Fruit fly (Drosophila melanogaster) whole organism, embryonic: Measurements from ENCODE around the gene dbe.

Experiments
- ATbp ChIP-seq: fragments of 200-800 bp; sonication (Bioruptor generic); optimal IDR thresholded peaks from 2 replicates; lab custom pipeline; 2017; ENCODE audit warnings: missing biosample characterization, mild to moderate bottlenecking, missing genetic modification characterization, missing genetic modification reagents
- Blimp-1 ChIP-seq: fragments of 200-800 bp; sonication (Bioruptor generic); optimal IDR thresholded peaks from 3 replicates; lab custom pipeline; 2018; ENCODE audit warnings: missing biosample characterization, missing genetic modification characterization, mild to moderate bottlenecking, moderate library complexity, missing genetic modification reagents
- CG12071 ChIP-seq: fragments of 200-800 bp; sonication (Bioruptor generic); optimal IDR thresholded peaks from 3 replicates; lab custom pipeline; 2018; ENCODE audit warnings: missing biosample characterization, mild to moderate bottlenecking, missing genetic modification characterization
- CG12391 ChIP-seq: fragments of 200-800 bp; sonication (Bioruptor generic); optimal IDR thresholded peaks from 3 replicates; lab custom pipeline; 2018; ENCODE audit warnings: missing biosample characterization, mild to moderate bottlenecking, missing genetic modification characterization, moderate library complexity
- CG14710 ChIP-seq: fragments of 200-800 bp; sonication (Bioruptor generic); optimal IDR thresholded peaks from 3 replicates; lab custom pipeline; 2019; ENCODE audit warnings: missing biosample characterization, mild to moderate bottlenecking, missing genetic modification characterization, moderate library complexity
- CG17361 ChIP-seq: fragments of 200-800 bp; sonication (Bioruptor generic); IDR thresholded peaks from 3 replicates; pipeline ENCODE4 v1.3.6; 2022; ENCODE audit warnings: missing biosample characterization, missing genetic modification characterization
- CG18599 ChIP-seq: fragments of 200-800 bp; sonication (Bioruptor generic); optimal IDR thresholded peaks from 3 replicates; lab custom pipeline; 2017; ENCODE audit warnings: missing biosample characterization, missing genetic modification characterization, mild to moderate bottlenecking, moderate library complexity, missing genetic modification reagents
- CG31224 ChIP-seq: fragments of 200-800 bp; sonication (Bioruptor generic); IDR thresholded peaks from 2 replicates; pipeline ENCODE4 v1.3.6; 2022; ENCODE audit warnings: missing biosample characterization, missing genetic modification characterization
- CG32772 ChIP-seq: fragments of 200-800 bp; sonication (Bioruptor generic); IDR thresholded peaks from 2 replicates; pipeline ENCODE4 v1.3.6; 2022; ENCODE audit warnings: missing biosample characterization, missing genetic modification characterization
- CG33213 ChIP-seq: fragments of 200-800 bp; sonication (Bioruptor generic); optimal IDR thresholded peaks from 3 replicates; lab custom pipeline; 2016; ENCODE audit warnings: missing biosample characterization, missing genetic modification characterization
- CG3407 ChIP-seq: fragments of 200-800 bp; sonication (Bioruptor generic); optimal IDR thresholded peaks from 2 replicates; lab custom pipeline; 2018; ENCODE audit warnings: missing biosample characterization, mild to moderate bottlenecking, missing genetic modification characterization
- CG4707 ChIP-seq: fragments of 200-800 bp; sonication (Bioruptor generic); optimal IDR thresholded peaks from 2 replicates; lab custom pipeline; 2018; ENCODE audit warnings: missing biosample characterization, mild to moderate bottlenecking, missing genetic modification characterization, moderate library complexity
- CG6813 ChIP-seq: fragments of 200-800 bp; sonication (Bioruptor generic); optimal IDR thresholded peaks from 2 replicates; lab custom pipeline; 2017; ENCODE audit warnings: missing biosample characterization, missing genetic modification characterization, mild to moderate bottlenecking, moderate library complexity, missing genetic modification reagents
- CG6854 ChIP-seq: fragments of 200-800 bp; sonication (Bioruptor generic); optimal IDR thresholded peaks from 3 replicates; lab custom pipeline; 2017; ENCODE audit warnings: missing biosample characterization, mild to moderate bottlenecking, missing genetic modification characterization
- CG9727 ChIP-seq: fragments of 200-800 bp; sonication (Bioruptor generic); optimal IDR thresholded peaks from 3 replicates; lab custom pipeline; 2017; ENCODE audit warnings: missing biosample characterization, mild to moderate bottlenecking, missing genetic modification characterization
- Drgx ChIP-seq: fragments of 200-800 bp; sonication (Bioruptor generic); IDR thresholded peaks from 2 replicates; pipeline ENCODE4 v1.3.6; 2022; ENCODE audit warnings: missing biosample characterization, missing genetic modification characterization
- Fer1 ChIP-seq: fragments of 200-800 bp; sonication (Bioruptor generic); optimal IDR thresholded peaks from 2 replicates; lab custom pipeline; 2017; ENCODE audit warnings: missing biosample characterization, mild to moderate bottlenecking, missing genetic modification characterization
- Hand ChIP-seq: fragments of 200-800 bp; sonication (Bioruptor generic); optimal IDR thresholded peaks from 2 replicates; lab custom pipeline; 2017; ENCODE audit warnings: mild to moderate bottlenecking, missing biosample characterization, missing genetic modification reagents, missing genetic modification characterization
- Hmr ChIP-seq: fragments of 200-800 bp; sonication (Bioruptor generic); optimal IDR thresholded peaks from 3 replicates; lab custom pipeline; 2017; ENCODE audit warnings: mild to moderate bottlenecking, missing biosample characterization, missing genetic modification reagents, missing genetic modification characterization
- Hmx ChIP-seq: fragments of 200-800 bp; sonication (Bioruptor generic); optimal IDR thresholded peaks from 2 replicates; lab custom pipeline; 2016; ENCODE audit warnings: missing biosample characterization, missing genetic modification characterization
- Hr51 ChIP-seq, 2 experiments: fragments of 200-800 bp; sonication (Bioruptor generic); optimal IDR thresholded peaks; 2 replicates in 1 of 2; 3 replicates in 1 of 2; lab custom pipeline; 2016 to 2018; ENCODE audit warnings: missing biosample characterization in 2 of 2, missing genetic modification characterization in 2 of 2, mild to moderate bottlenecking in 1 of 2, moderate library complexity in 1 of 2
- MTF-1 ChIP-seq: fragments of 200-800 bp; sonication (Bioruptor generic); optimal IDR thresholded peaks from 2 replicates; lab custom pipeline; 2018; ENCODE audit warnings: missing biosample characterization, mild to moderate bottlenecking, missing genetic modification characterization, borderline replicate concordance
- Myb ChIP-seq: fragments of 200-800 bp; sonication (Bioruptor generic); optimal IDR thresholded peaks from 2 replicates; lab custom pipeline; 2016; ENCODE audit warnings: missing biosample characterization, missing genetic modification characterization
- Oli ChIP-seq: fragments of 200-800 bp; sonication (Bioruptor generic); optimal IDR thresholded peaks from 2 replicates; lab custom pipeline; 2018; ENCODE audit warnings: missing biosample characterization, mild to moderate bottlenecking, missing genetic modification characterization, moderate library complexity
- Opbp ChIP-seq: fragments of 200-800 bp; sonication (Bioruptor generic); IDR thresholded peaks from 3 replicates; pipeline ENCODE4 v1.3.6; 2022; ENCODE audit warnings: missing biosample characterization, missing genetic modification characterization; ENCODE audit not compliant: partially characterized antibody
- Tbp ChIP-seq: fragments of >200 bp; optimal IDR thresholded peaks from 2 replicates; lab custom pipeline; 2018; ENCODE audit warnings: missing biosample characterization, missing genetic modification characterization
- Usf ChIP-seq: fragments of 200-800 bp; sonication (Bioruptor generic); optimal IDR thresholded peaks from 2 replicates; lab custom pipeline; 2017; ENCODE audit warnings: missing genotype, missing biosample characterization, missing genetic modification characterization
- Xbp1 ChIP-seq: fragments of 200-800 bp; sonication (Bioruptor generic); optimal IDR thresholded peaks from 3 replicates; lab custom pipeline; 2016; ENCODE audit warnings: missing biosample characterization, mild to moderate bottlenecking, missing genetic modification characterization
- ara ChIP-seq: fragments of 200-800 bp; sonication (Bioruptor generic); IDR thresholded peaks from 2 replicates; pipeline ENCODE4 v1.3.6; 2022; ENCODE audit warnings: missing biosample characterization, missing genetic modification characterization
- bowl ChIP-seq: fragments of 200-800 bp; sonication (Bioruptor generic); IDR thresholded peaks from 2 replicates; pipeline ENCODE4 v1.3.6; 2022; ENCODE audit warnings: missing biosample characterization, missing genetic modification characterization
- btn ChIP-seq: fragments of 200-800 bp; sonication (Bioruptor generic); optimal IDR thresholded peaks from 2 replicates; lab custom pipeline; 2016; ENCODE audit warnings: missing biosample characterization, missing genetic modification characterization
- cas ChIP-seq: fragments of 200-800 bp; sonication (Bioruptor generic); IDR thresholded peaks from 2 replicates; pipeline ENCODE4 v1.3.6; 2022; ENCODE audit warnings: missing biosample characterization, missing genetic modification characterization
- croc ChIP-seq: fragments of 200-800 bp; sonication (Bioruptor generic); conservative IDR thresholded peaks from 3 replicates; pipeline ENCODE4 v1.3.6; 2022; ENCODE audit warnings: missing biosample characterization, missing genetic modification characterization
- dmrt11E ChIP-seq: fragments of 200-800 bp; sonication (Bioruptor generic); optimal IDR thresholded peaks from 3 replicates; lab custom pipeline; 2018; ENCODE audit warnings: missing biosample characterization, mild to moderate bottlenecking, missing genetic modification characterization, moderate library complexity
- fd64A ChIP-seq: fragments of 200-800 bp; sonication (Bioruptor generic); optimal IDR thresholded peaks from 3 replicates; lab custom pipeline; 2018; ENCODE audit warnings: missing biosample characterization, mild to moderate bottlenecking, missing genetic modification characterization
- hkb ChIP-seq, 2 experiments: fragments of 200-800 bp in 1 of 2; fragments of >200 bp in 1 of 2; sonication (Bioruptor generic) in 1 of 2; IDR thresholded peaks in 1 of 2; optimal IDR thresholded peaks in 1 of 2; 2 replicates each; pipeline versions ENCODE4 v1.3.6 to Lab custom; 2017 to 2022; ENCODE audit warnings: missing biosample characterization in 1 of 2, missing genetic modification characterization in 1 of 2
- ken ChIP-seq: fragments of 200-800 bp; sonication (Bioruptor generic); IDR thresholded peaks from 3 replicates; pipeline ENCODE4 v1.3.6; 2022; ENCODE audit warnings: missing biosample characterization, missing genetic modification characterization
- kni ChIP-seq: fragments of 200-800 bp; sonication (Bioruptor generic); optimal IDR thresholded peaks from 3 replicates; lab custom pipeline; 2017; ENCODE audit warnings: mild to moderate bottlenecking, missing biosample characterization, missing genetic modification reagents, missing genetic modification characterization
- nerfin-2 ChIP-seq: fragments of 200-800 bp; sonication (Bioruptor generic); IDR thresholded peaks from 2 replicates; pipeline ENCODE4 v1.3.6; 2022; ENCODE audit warnings: missing biosample characterization, missing genetic modification characterization; ENCODE audit not compliant: partially characterized antibody
- nom ChIP-seq: fragments of 200-800 bp; sonication (Bioruptor generic); optimal IDR thresholded peaks from 2 replicates; lab custom pipeline; 2017; ENCODE audit warnings: missing biosample characterization, missing genetic modification characterization, mild to moderate bottlenecking, moderate library complexity, missing genetic modification reagents
- p53 ChIP-seq: fragments of 200-800 bp; sonication (Bioruptor generic); optimal IDR thresholded peaks from 2 replicates; lab custom pipeline; 2016; ENCODE audit warnings: missing biosample characterization, missing genetic modification characterization
- pnt ChIP-seq: fragments of 200-800 bp; sonication (Bioruptor generic); optimal IDR thresholded peaks from 3 replicates; lab custom pipeline; 2016; ENCODE audit warnings: missing biosample characterization, missing genetic modification characterization
- ranshi ChIP-seq: fragments of 200-800 bp; sonication (Bioruptor generic); IDR thresholded peaks from 2 replicates; pipeline ENCODE4 v1.3.6; 2022; ENCODE audit warnings: missing biosample characterization, missing genetic modification characterization
- ro ChIP-seq: fragments of 200-800 bp; sonication (Bioruptor generic); IDR thresholded peaks from 2 replicates; pipeline ENCODE4 v1.3.6; 2022; ENCODE audit warnings: missing biosample characterization, missing genetic modification characterization
- tap ChIP-seq: fragments of 200-800 bp; optimal IDR thresholded peaks from 3 replicates; lab custom pipeline; 2019; ENCODE audit warnings: missing biosample characterization, mild to moderate bottlenecking, missing genetic modification characterization, moderate library complexity
- tup ChIP-seq: fragments of 200-800 bp; sonication (Bioruptor generic); optimal IDR thresholded peaks from 2 replicates; lab custom pipeline; 2016; ENCODE audit warnings: missing biosample characterization, mild to moderate bottlenecking, missing genetic modification characterization, moderate library complexity
- tx ChIP-seq: fragments of 200-800 bp; sonication (Bioruptor generic); optimal IDR thresholded peaks from 2 replicates; lab custom pipeline; 2016; ENCODE audit warnings: missing biosample characterization, missing genetic modification characterization
- unpg ChIP-seq: fragments of 200-800 bp; sonication (Bioruptor generic); optimal IDR thresholded peaks from 3 replicates; lab custom pipeline; 2018; ENCODE audit warnings: missing biosample characterization, mild to moderate bottlenecking, missing genetic modification characterization, moderate library complexity

dbe gene

dm6 chr2L:867899-868605 lies 1.6 kb downstream of the dbe start, which contains the start of gene aru (continued):
- peak; percentile 9 for TF ChIP-seq Hand (GFP tag; lab: Kevin White, UChicago)
- TF ChIP-seq croc (GFP tag; lab: Robert Waterston, UW), result no peak
- TF ChIP-seq ranshi (GFP tag; lab: Robert Waterston, UW), result peak; percentile 32; the same call in 1 of the 2 replicates
- TF ChIP-seq ro (GFP tag; lab: Robert Waterston, UW), result no peak
- TF ChIP-seq p53 (GFP tag; lab: Kevin White, UChicago), result no peak
- peak; percentile 11 for TF ChIP-seq Oli (tag; lab: Kevin White, UChicago)
- TF ChIP-seq CG6813 (GFP tag; lab: Kevin White, UChicago), result no peak
- TF ChIP-seq kni (GFP tag; lab: Kevin White, UChicago), result no peak
- no peak for TF ChIP-seq Myb
- TF ChIP-seq Tbp, result no peak
- no peak for TF ChIP-seq pnt
- peak; percentile 43 for TF ChIP-seq CG6854 (GFP tag; lab: Kevin White, UChicago)
- TF ChIP-seq Drgx (GFP tag; lab: Robert Waterston, UW), result peak; percentile 20; the same call in 1 of the 2 replicates
- TF ChIP-seq Opbp (GFP tag; lab: Robert Waterston, UW), result no peak
- TF ChIP-seq ATbp (GFP tag; lab: Kevin White, UChicago), result peak; percentile 41
- no peak for TF ChIP-seq tup (GFP tag; lab: Kevin White, UChicago)
- TF ChIP-seq hkb (optimal IDR thresholded peaks at IDR 0.05; lab: Kevin White, UChicago), result no peak
- peak; percentile 74 for TF ChIP-seq hkb (GFP tag; IDR thresholded peaks at IDR 0.05; lab: Robert Waterston, UW)
- peak; percentile 63 for TF ChIP-seq CG4707 (GFP tag; lab: Kevin White, UChicago)
- peak; percentile 17 for TF ChIP-seq CG18599
- TF ChIP-seq ken (GFP tag; lab: Robert Waterston, UW), result 0 out of 3 replicates have a peak, but pooled peaks have one; percentile 5
- peak; percentile 25 for TF ChIP-seq CG3407 (GFP tag; lab: Kevin White, UChicago)
- no peak for TF ChIP-seq ara (GFP tag; lab: Robert Waterston, UW)
- no peak for TF ChIP-seq Usf (GFP tag; lab: Kevin White, UChicago)
- no peak for TF ChIP-seq tx (GFP tag; lab: Kevin White, UChicago)
- TF ChIP-seq MTF-1 (GFP tag; lab: Kevin White, UChicago), result peak; percentile 24
- peak; percentile 51 for TF ChIP-seq Hmr (GFP tag; lab: Kevin White, UChicago)
- no peak for TF ChIP-seq Hmx (GFP tag; lab: Kevin White, UChicago)
- TF ChIP-seq CG31224 (GFP tag; lab: Robert Waterston, UW), result no peak
- peak; percentile 47 for TF ChIP-seq Fer1 (GFP tag; lab: Kevin White, UChicago)
- TF ChIP-seq tap, result peak; percentile 46
- peak; percentile 12 for TF ChIP-seq Xbp1
- peak; percentile 0 for TF ChIP-seq CG12071 (GFP tag; lab: Kevin White, UChicago)
- TF ChIP-seq CG32772 (GFP tag; lab: Robert Waterston, UW), result no peak
- peak; percentile 36 for TF ChIP-seq dmrt11E
- peak; percentile 60 for TF ChIP-seq CG12391 (tag; lab: Kevin White, UChicago)
- TF ChIP-seq nerfin-2, result 0 out of 2 replicates have a peak, but pooled peaks have one; percentile 37
- TF ChIP-seq CG14710 (tag; lab: Kevin White, UChicago), result peak; percentile 23
- TF ChIP-seq Blimp-1, result peak; percentile 42
- TF ChIP-seq CG17361, result peak; percentile 44; the same call in 1 of the 3 replicates
- no peak for TF ChIP-seq fd64A (GFP tag; lab: Kevin White, UChicago)
- peak; percentile 64 for TF ChIP-seq nom (GFP tag; lab: Kevin White, UChicago)
- TF ChIP-seq unpg, result peak; percentile 47
- no peak for TF ChIP-seq bowl
- TF ChIP-seq CG9727, result peak; percentile 14
- TF ChIP-seq btn (GFP tag; lab: Kevin White, UChicago), result no peak
- TF ChIP-seq Hr51 (GFP tag; optimal IDR thresholded peaks at IDR 0.05; lab: Kevin White, UChicago), result peak in 1 of 2 experiments; percentile 11
- TF ChIP-seq cas (GFP tag; lab: Robert Waterston, UW), result no peak
- TF ChIP-seq CG33213 (GFP tag; lab: Kevin White, UChicago), result peak; percentile 17
